Worm (Caenorhabditis elegans): ENCODE data around the gene hic-1.

The hic-1 gene

DNA sequence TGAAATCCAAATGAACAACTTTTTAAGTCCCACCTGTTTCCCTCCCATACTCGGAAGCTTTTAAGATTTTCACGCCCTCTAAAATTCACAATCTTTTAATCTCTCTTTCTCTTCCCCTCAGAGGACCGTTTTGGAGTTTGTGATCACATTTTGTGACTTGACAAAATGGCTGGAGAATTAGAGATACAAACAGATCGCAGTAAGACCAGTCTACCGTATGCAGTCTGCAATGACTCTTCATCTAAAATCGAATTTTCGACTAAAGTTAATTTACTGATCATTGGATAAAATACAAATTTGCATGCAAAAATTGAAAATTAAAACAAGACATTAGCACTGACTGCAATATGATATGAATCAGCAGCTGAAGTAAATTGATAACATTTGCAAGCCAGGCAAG lies 42.9 kb upstream of the hic-1 start:
- no peak for TF ChIP-seq hlh-26 (GFP tag; conservative IDR thresholded peaks at IDR 0.05)
- TF ChIP-seq D2030.7 (GFP tag; IDR thresholded peaks at IDR 0.05), result no peak
- TF ChIP-seq hmg-20 (GFP tag; IDR thresholded peaks at IDR 0.05), result no peak
- no peak for TF ChIP-seq aptf-2 (GFP tag; conservative IDR thresholded peaks at IDR 0.05)
- no peak for TF ChIP-seq cebp-2 (GFP tag; IDR thresholded peaks at IDR 0.05)
- peak; percentile 33 for TF ChIP-seq nhr-80 (tag; optimal IDR thresholded peaks at IDR 0.05)

- TF ChIP-seq F23B12.7 (tag; optimal IDR thresholded peaks at IDR 0.05; ENCODE audit: insufficient read depth) (no peak), hrde-1 (tag; optimal IDR thresholded peaks at IDR 0.05; ENCODE audit: borderline replicate concordance) (no peak), snpc-1.1 (tag; optimal IDR thresholded peaks at IDR 0.05; ENCODE audit: insufficient read depth) (no peak), rcor-1 (GFP tag; IDR thresholded peaks at IDR 0.05) (no peak), unc-62 (GFP tag; optimal IDR thresholded peaks at IDR 0.05) (no peak), F49E8.2 (tag; optimal IDR thresholded peaks at IDR 0.05; ENCODE audit: insufficient read depth) (no peak), tlf-1 (GFP tag; optimal IDR thresholded peaks at IDR 0.05) (no peak), lin-54 (GFP tag; optimal IDR thresholded peaks at IDR 0.05) (no peak), ceh-79 (tag; optimal IDR thresholded peaks at IDR 0.05) (no peak), tbp1 (GFP tag; optimal IDR thresholded peaks at IDR 0.05) (no peak)
Observed at ce11 chrX:6640570-6641199, 42.1 kb upstream of the hic-1 start, which contains the start of gene nhr-120. Gene nhr-120 (minus strand): TSS chrX:6640620.

DNA sequence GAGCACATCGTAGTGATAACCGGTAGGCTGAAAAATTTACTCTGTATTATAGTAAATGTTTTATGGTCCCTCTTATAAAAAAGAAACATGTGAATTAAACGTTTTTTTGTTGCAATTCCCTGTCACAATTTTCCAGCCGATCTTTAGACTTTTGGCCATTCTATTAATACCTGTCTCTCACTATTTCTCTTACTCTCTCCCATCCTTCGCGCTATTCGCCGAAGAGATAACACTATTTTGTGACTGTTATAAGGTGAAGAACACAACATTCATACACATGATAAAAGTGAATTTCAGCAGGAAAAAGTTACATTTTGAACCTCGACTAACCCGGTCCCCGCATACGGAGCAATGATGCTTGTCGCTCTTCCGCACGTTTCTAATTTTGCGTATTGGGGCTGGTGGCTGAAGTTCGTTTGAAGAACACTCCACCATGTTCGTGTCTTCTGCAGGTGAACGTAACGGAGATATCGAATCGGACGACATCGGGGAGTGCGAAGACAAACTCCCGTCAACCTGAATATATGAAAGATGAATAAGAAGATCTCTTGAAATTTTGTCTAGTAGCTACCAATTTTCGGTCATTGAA lies 40.4 kb upstream of the hic-1 start:
- TF ChIP-seq ceh-91 (GFP tag; IDR thresholded peaks at IDR 0.05) (no peak), aptf-3 (GFP tag; IDR thresholded peaks at IDR 0.05) (no peak), nhr-80 (tag; optimal IDR thresholded peaks at IDR 0.05) (peak; percentile 81), nhr-120 (GFP tag; IDR thresholded peaks at IDR 0.05) (0 out of 2 replicates have a peak, but pooled peaks have one; percentile 70)

DNA sequence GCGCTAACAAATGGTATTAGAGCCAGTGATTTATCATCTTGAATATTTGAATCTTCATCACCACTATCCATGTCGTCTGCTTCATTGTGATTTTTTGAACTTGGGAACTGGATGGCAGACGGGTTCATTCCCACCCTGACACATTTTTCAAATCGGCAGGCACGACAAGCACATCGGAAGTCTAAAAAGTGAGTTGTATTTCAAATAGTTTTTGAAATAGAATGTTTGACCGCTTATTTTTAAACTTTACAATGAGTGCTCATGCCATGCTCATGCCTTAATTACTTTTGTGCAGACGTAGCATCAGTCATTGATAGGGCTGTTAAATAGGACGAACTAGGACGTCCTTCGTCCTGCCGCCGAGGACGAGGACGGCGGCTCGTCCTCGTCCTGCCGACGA lies 39.3 kb upstream of the hic-1 start:
- TF ChIP-seq dpff-1 (tag; optimal IDR thresholded peaks at IDR 0.05), result no peak
- peak; percentile 72; the same call in 1 of the 2 replicates for TF ChIP-seq nhr-120 (GFP tag; IDR thresholded peaks at IDR 0.05)

DNA sequence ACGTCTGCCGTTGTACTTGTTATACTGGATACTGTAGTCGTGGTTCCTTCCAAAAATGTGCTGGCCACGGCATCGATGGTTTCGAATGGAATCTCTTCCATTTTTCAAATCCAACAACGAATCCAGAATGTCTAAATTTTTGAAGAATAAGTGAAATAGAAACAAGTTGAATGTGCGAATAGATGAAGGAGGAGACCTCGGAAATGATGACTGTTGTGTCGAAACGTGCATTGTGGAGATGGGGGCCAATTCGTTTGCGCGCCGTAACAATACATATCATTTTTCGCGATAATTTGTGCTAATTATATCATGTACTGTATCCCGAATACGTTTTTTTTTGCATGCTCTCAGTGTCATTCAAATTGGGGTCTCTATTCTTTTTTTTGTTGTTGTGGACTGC lies 36.5 kb upstream of the hic-1 start, which contains the start of gene aexr-1:
Gene aexr-1, minus strand, starts transcription at position 101 of the 400 bp plus-strand sequence.
- TF ChIP-seq bed-1 (GFP tag; IDR thresholded peaks at IDR 0.05) (0 out of 2 replicates have a peak, but pooled peaks have one; percentile 33), mxl-1 (tag; optimal IDR thresholded peaks at IDR 0.05) (no peak)

ce11 chrX:6631437-6631836 lies 32.8 kb upstream of the hic-1 start, which contains the start of gene aexr-2:
Gene aexr-2 (minus strand): TSS chrX:6631537.
- TF ChIP-seq sea-2 (GFP tag; IDR thresholded peaks at IDR 0.05) (no peak), snpc-1.3 (tag; optimal IDR thresholded peaks at IDR 0.05; ENCODE audit: insufficient read depth) (no peak), lir-1 (GFP tag; conservative IDR thresholded peaks at IDR 0.05) (no peak), nfyb-1 (GFP tag; IDR thresholded peaks at IDR 0.05) (no peak)

ce11 chrX:6630645-6631044 lies 32.0 kb upstream of the hic-1 start:
- no peak for TF ChIP-seq sea-2 (GFP tag; IDR thresholded peaks at IDR 0.05)
- no peak for TF ChIP-seq Y95B8A.8 (GFP tag; IDR thresholded peaks at IDR 0.05)
- TF ChIP-seq egrh-3 (GFP tag; IDR thresholded peaks at IDR 0.05), result no peak
- no peak for TF ChIP-seq B0035.1 (tag; optimal IDR thresholded peaks at IDR 0.05)
- TF ChIP-seq F55B11.4 (tag; optimal IDR thresholded peaks at IDR 0.05; ENCODE audit: borderline replicate concordance, insufficient read depth), result no peak
- no peak for TF ChIP-seq ccch-3 (GFP tag; optimal IDR thresholded peaks at IDR 0.05)
- TF ChIP-seq Y53G8AR.9 (GFP tag; conservative IDR thresholded peaks at IDR 0.05), result no peak
- no peak for TF ChIP-seq tbx-9 (tag; optimal IDR thresholded peaks at IDR 0.05; ENCODE audit: borderline replicate concordance)
- TF ChIP-seq cebp-2 (GFP tag; IDR thresholded peaks at IDR 0.05), result no peak
- TF ChIP-seq F57A8.1 (GFP tag; optimal IDR thresholded peaks at IDR 0.05), result no peak
- TF ChIP-seq ceh-91 (GFP tag; IDR thresholded peaks at IDR 0.05), result no peak
- TF ChIP-seq ztf-25 (GFP tag; IDR thresholded peaks at IDR 0.05), result no peak
- TF ChIP-seq mxl-1 (tag; optimal IDR thresholded peaks at IDR 0.05), result no peak
- no peak for TF ChIP-seq C06A6.2 (GFP tag; conservative IDR thresholded peaks at IDR 0.05)
